Fruit fly (Drosophila melanogaster) whole organism, prepupa: ENCODE data around the gene GABPI.

Source experiments
- Blimp-1 ChIP-seq: fragments of 200-800 bp; sonication (Bioruptor generic); optimal IDR thresholded peaks from 3 replicates; lab custom pipeline; 2017; ENCODE audit warnings: missing biosample characterization, missing genetic modification characterization, mild to moderate bottlenecking, moderate library complexity, missing genetic modification reagents
- CG8319 ChIP-seq: fragments of 200-800 bp; sonication (Bioruptor generic); optimal IDR thresholded peaks from 3 replicates; lab custom pipeline; 2016; ENCODE audit warnings: missing biosample characterization, missing genetic modification characterization
- CG8632 ChIP-seq: fragments of 200-800 bp; sonication (Bioruptor generic); optimal IDR thresholded peaks from 3 replicates; lab custom pipeline; 2016; ENCODE audit warnings: missing biosample characterization, missing genetic modification characterization
- Eip93F ChIP-seq: fragments of 200-800 bp; sonication (Bioruptor generic); optimal IDR thresholded peaks from 2 replicates; lab custom pipeline; 2016; ENCODE audit warnings: missing biosample characterization, mild to moderate bottlenecking, missing genetic modification characterization
- Sox102F ChIP-seq: fragments of 200-800 bp; sonication (Bioruptor generic); optimal IDR thresholded peaks from 2 replicates; lab custom pipeline; 2016; ENCODE audit warnings: missing biosample characterization, mild to moderate bottlenecking, missing genetic modification characterization
- acj6 ChIP-seq: fragments of 200-800 bp; sonication (Bioruptor generic); optimal IDR thresholded peaks from 3 replicates; lab custom pipeline; 2016; ENCODE audit warnings: missing biosample characterization, missing genetic modification characterization
- fd85E ChIP-seq: fragments of 200-800 bp; sonication (Bioruptor generic); optimal IDR thresholded peaks from 3 replicates; lab custom pipeline; 2016; ENCODE audit warnings: missing biosample characterization, missing genetic modification characterization
- ss ChIP-seq, 2 experiments: fragments of 200-800 bp; sonication (Bioruptor generic); optimal IDR thresholded peaks; 2 replicates in 1 of 2; 3 replicates in 1 of 2; lab custom pipeline; 2017 to 2018; ENCODE audit warnings: mild to moderate bottlenecking in 2 of 2, missing biosample characterization in 2 of 2, missing genetic modification characterization in 2 of 2, moderate library complexity in 1 of 2

DNA sequence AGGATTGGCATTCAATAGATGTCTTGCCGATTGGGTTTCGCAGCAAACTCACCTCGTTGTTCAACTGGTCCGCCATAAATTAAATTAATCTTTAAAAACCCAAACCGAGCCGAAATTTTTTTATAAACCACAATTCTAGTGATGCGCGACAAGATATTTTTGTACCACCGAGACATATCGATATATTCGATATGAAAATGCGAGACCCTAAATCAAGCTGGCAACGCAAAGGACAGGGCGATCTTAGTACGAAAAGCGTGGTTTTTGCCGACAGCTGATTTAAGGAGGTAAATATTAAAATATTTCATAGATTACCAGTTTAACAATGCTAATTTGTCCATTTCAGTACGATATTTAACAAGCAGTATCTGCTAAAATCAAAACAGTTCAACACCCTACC, 1.3 kb upstream of the GABPI start, which contains the start of the genes Sf3b2 and CG17219:
- no peak for TF ChIP-seq CG8319 (GFP tag; lab: Kevin White, UChicago)
- no peak for TF ChIP-seq ss (GFP tag; optimal IDR thresholded peaks at IDR 0.05; lab: Kevin White, UChicago)
- TF ChIP-seq fd85E (GFP tag; lab: Kevin White, UChicago): no peak
- no peak for TF ChIP-seq CG8632 (GFP tag; lab: Kevin White, UChicago)
- TF ChIP-seq Sox102F (GFP tag; lab: Kevin White, UChicago): no peak
- TF ChIP-seq acj6 (GFP tag; lab: Kevin White, UChicago): no peak
- TF ChIP-seq Eip93F (GFP tag; lab: Kevin White, UChicago): no peak
- no peak for TF ChIP-seq Blimp-1 (GFP tag; lab: Kevin White, UChicago)
